Worm (Caenorhabditis elegans): ENCODE measurements around the gene F19G12.11.

DNA sequence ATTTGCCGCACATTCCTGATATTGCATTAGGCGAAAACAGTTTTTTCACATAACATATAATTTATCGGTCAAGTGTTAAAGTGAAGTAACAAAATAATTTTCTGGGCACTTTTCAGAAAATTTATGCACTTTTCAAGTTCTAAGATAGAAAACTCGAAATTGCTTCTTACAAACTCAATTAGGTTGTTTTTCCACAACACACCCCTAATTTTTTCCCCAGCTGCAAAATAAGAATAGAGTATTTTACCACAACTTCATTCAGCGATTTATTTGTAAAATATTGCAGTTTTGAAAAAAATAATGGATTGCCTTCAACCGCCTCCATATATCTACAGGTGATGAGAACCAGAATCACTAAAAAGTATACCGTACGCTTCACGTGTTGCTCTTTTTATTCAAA is 13.5 kb downstream of the F19G12.11 start, which contains the start of gene srh-19:
- TF ChIP-seq nhr-28 (tag; optimal IDR thresholded peaks at IDR 0.05) (no peak), fkh-4 (tag; optimal IDR thresholded peaks at IDR 0.05; ENCODE audit: borderline replicate concordance) (no peak), dpl-1 (GFP tag; optimal IDR thresholded peaks at IDR 0.05) (no peak), nhr-12 (tag; optimal IDR thresholded peaks at IDR 0.05) (no peak)
